Fruit fly (Drosophila melanogaster) whole organism: ENCODE data around the gene CG5167.

Source experiments
- CG8478 ChIP-seq: fragments of >200 bp; optimal IDR thresholded peaks from 2 replicates; lab custom pipeline; 2018; ENCODE audit warnings: inconsistent platforms
- Dll ChIP-seq: fragments of >200 bp; optimal IDR thresholded peaks from 2 replicates; lab custom pipeline; 2017
- EcR ChIP-seq, 2 experiments: fragments of >200 bp; optimal IDR thresholded peaks; 2 replicates each; lab custom pipeline; 2017; ENCODE audit warnings: missing biosample characterization in 2 of 2, missing genetic modification characterization in 2 of 2, missing genetic modification reagents in 2 of 2
- pan ChIP-seq: fragments of >200 bp; optimal IDR thresholded peaks from 2 replicates; lab custom pipeline; 2017
- psq ChIP-seq: fragments of >200 bp; optimal IDR thresholded peaks from 2 replicates; lab custom pipeline; 2017
- usp ChIP-seq: fragments of >200 bp; optimal IDR thresholded peaks from 2 replicates; lab custom pipeline; 2017; ENCODE audit warnings: missing biosample characterization, missing genetic modification characterization, mixed read lengths

Gene CG5167

dm6 chr3R:12450713-12451259 is 44.5 kb downstream of the CG5167 start:
- TF ChIP-seq CG8478 (lab: Kevin White, UChicago) (no peak), psq (lab: Kevin White, UChicago) (no peak), usp (GFP tag; lab: Kevin White, UChicago) (no peak), Dll (lab: Kevin White, UChicago) (no peak), EcR (GFP tag; optimal IDR thresholded peaks at IDR 0.05; lab: Kevin White, UChicago) (no peak), pan (lab: Kevin White, UChicago) (no peak)

- TF ChIP-seq usp (GFP tag; lab: Kevin White, UChicago) (no peak), Dll (lab: Kevin White, UChicago) (no peak), CG8478 (lab: Kevin White, UChicago) (no peak)
Observed at dm6 chr3R:12451376-12451775, 45.0 kb downstream of the CG5167 start.

- no peak for TF ChIP-seq psq (lab: Kevin White, UChicago)
- TF ChIP-seq Dll (lab: Kevin White, UChicago): no peak
- TF ChIP-seq CG8478 (lab: Kevin White, UChicago): no peak
- no peak for TF ChIP-seq pan (lab: Kevin White, UChicago)
- TF ChIP-seq EcR (GFP tag; optimal IDR thresholded peaks at IDR 0.05; lab: Kevin White, UChicago): no peak
- TF ChIP-seq usp (GFP tag; lab: Kevin White, UChicago): no peak
Observed at dm6 chr3R:12451888-12452514, 45.7 kb downstream of the CG5167 start, which contains the start of gene CG5509. TSS of gene CG5509 (plus strand) at chr3R:12452464.

- TF ChIP-seq psq (lab: Kevin White, UChicago): no peak
- no peak for TF ChIP-seq usp (GFP tag; lab: Kevin White, UChicago)
- TF ChIP-seq CG8478 (lab: Kevin White, UChicago): no peak
- TF ChIP-seq EcR (GFP tag; optimal IDR thresholded peaks at IDR 0.05; lab: Kevin White, UChicago): no peak
- TF ChIP-seq Dll (lab: Kevin White, UChicago): no peak
- TF ChIP-seq pan (lab: Kevin White, UChicago): no peak
Observed at dm6 chr3R:12454492-12454891, 48.2 kb downstream of the CG5167 start.

- TF ChIP-seq CG8478 (lab: Kevin White, UChicago): no peak
- TF ChIP-seq pan (lab: Kevin White, UChicago): no peak
- TF ChIP-seq psq (lab: Kevin White, UChicago): no peak
- TF ChIP-seq usp (GFP tag; lab: Kevin White, UChicago): no peak
- no peak for TF ChIP-seq Dll (lab: Kevin White, UChicago)
- TF ChIP-seq EcR (GFP tag; optimal IDR thresholded peaks at IDR 0.05; lab: Kevin White, UChicago): no peak
Observed at dm6 chr3R:12456370-12456940, 50.1 kb downstream of the CG5167 start, which contains the start of gene trus. TSS of gene trus (plus strand) at chr3R:12456573.
